Fruit fly (Drosophila melanogaster) whole organism, embryonic: ENCODE data around the gene CG45676.
A peak's percentile ranks its signal among the peaks of the same experiment; 100 is the strongest.

Experiments used
- B-H1 ChIP-seq: fragments of 200-800 bp; sonication (Bioruptor generic); IDR thresholded peaks from 3 replicates; pipeline ENCODE4 v1.3.6; 2022; ENCODE audit warnings: missing biosample characterization, missing genetic modification characterization
- B-H2 ChIP-seq: fragments of 200-800 bp; sonication (Bioruptor generic); optimal IDR thresholded peaks from 2 replicates; lab custom pipeline; 2018; ENCODE audit warnings: missing biosample characterization, mild to moderate bottlenecking, missing genetic modification characterization
- Blimp-1 ChIP-seq: fragments of 200-800 bp; sonication (Bioruptor generic); optimal IDR thresholded peaks from 3 replicates; lab custom pipeline; 2018; ENCODE audit warnings: missing biosample characterization, missing genetic modification characterization, mild to moderate bottlenecking, moderate library complexity, missing genetic modification reagents
- CG1024 ChIP-seq: fragments of 200-800 bp; sonication (Bioruptor generic); IDR thresholded peaks from 2 replicates; pipeline ENCODE4 v1.3.6; 2022; ENCODE audit warnings: missing biosample characterization, missing genetic modification characterization
- CG10959 ChIP-seq: fragments of 200-800 bp; sonication (Bioruptor generic); IDR thresholded peaks from 2 replicates; pipeline ENCODE4 v1.3.6; 2022; ENCODE audit warnings: missing biosample characterization, missing genetic modification characterization
- CG10979 ChIP-seq: fragments of 200-800 bp; sonication (Bioruptor generic); optimal IDR thresholded peaks from 2 replicates; lab custom pipeline; 2018; ENCODE audit warnings: missing biosample characterization, mild to moderate bottlenecking, missing genetic modification characterization, moderate library complexity
- CG14710 ChIP-seq: fragments of 200-800 bp; sonication (Bioruptor generic); optimal IDR thresholded peaks from 3 replicates; lab custom pipeline; 2019; ENCODE audit warnings: missing biosample characterization, mild to moderate bottlenecking, missing genetic modification characterization, moderate library complexity
- CG14860 ChIP-seq: fragments of 200-800 bp; sonication (Bioruptor generic); IDR thresholded peaks from 3 replicates; pipeline ENCODE4 v1.3.6; 2022; ENCODE audit warnings: missing biosample characterization, missing genetic modification characterization; ENCODE audit not compliant: partially characterized antibody
- CG15479 ChIP-seq: fragments of 200-800 bp; sonication (Bioruptor generic); optimal IDR thresholded peaks from 3 replicates; lab custom pipeline; 2019; ENCODE audit warnings: missing biosample characterization, mild to moderate bottlenecking, missing genetic modification characterization, moderate library complexity
- CG17328 ChIP-seq: fragments of 200-800 bp; sonication (Bioruptor generic); IDR thresholded peaks from 2 replicates; pipeline ENCODE4 v1.3.6; 2022; ENCODE audit warnings: missing biosample characterization, missing genetic modification characterization
- CG17385 ChIP-seq: fragments of 200-800 bp; sonication (Bioruptor generic); optimal IDR thresholded peaks from 3 replicates; lab custom pipeline; 2018; ENCODE audit warnings: missing biosample characterization, mild to moderate bottlenecking, missing genetic modification characterization
- CG17802 ChIP-seq: fragments of 200-800 bp; sonication (Bioruptor generic); optimal IDR thresholded peaks from 2 replicates; lab custom pipeline; 2018; ENCODE audit warnings: missing biosample characterization, mild to moderate bottlenecking, missing genetic modification characterization, moderate library complexity
- CG31365 ChIP-seq: fragments of 200-800 bp; sonication (Bioruptor generic); optimal IDR thresholded peaks from 2 replicates; lab custom pipeline; 2018; ENCODE audit warnings: missing biosample characterization, mild to moderate bottlenecking, missing genetic modification characterization
- CG3163 ChIP-seq: fragments of 200-800 bp; sonication (Bioruptor generic); optimal IDR thresholded peaks from 3 replicates; lab custom pipeline; 2016; ENCODE audit warnings: missing biosample characterization, missing genetic modification characterization
- CG32532 ChIP-seq: fragments of 200-800 bp; sonication (Bioruptor generic); IDR thresholded peaks from 2 replicates; pipeline ENCODE4 v1.3.6; 2022; ENCODE audit warnings: missing biosample characterization, missing genetic modification characterization
- CG4404 ChIP-seq: fragments of 200-800 bp; sonication (Bioruptor generic); IDR thresholded peaks from 2 replicates; pipeline ENCODE4 v1.3.6; 2022; ENCODE audit warnings: missing biosample characterization, missing genetic modification characterization
- CG4424 ChIP-seq: fragments of 200-800 bp; sonication (Bioruptor generic); optimal IDR thresholded peaks from 3 replicates; lab custom pipeline; 2016; ENCODE audit warnings: missing biosample characterization, missing genetic modification characterization
- CG6791 ChIP-seq: fragments of 200-800 bp; sonication (Bioruptor generic); IDR thresholded peaks from 3 replicates; pipeline ENCODE4 v1.3.6; 2022; ENCODE audit warnings: missing biosample characterization, missing genetic modification characterization; ENCODE audit not compliant: partially characterized antibody
- CG7987 ChIP-seq: fragments of 200-800 bp; sonication (Bioruptor generic); optimal IDR thresholded peaks from 2 replicates; lab custom pipeline; 2018; ENCODE audit warnings: missing biosample characterization, mild to moderate bottlenecking, missing genetic modification characterization, moderate library complexity
- CG9609 ChIP-seq: fragments of 200-800 bp; sonication (Bioruptor generic); optimal IDR thresholded peaks from 3 replicates; lab custom pipeline; 2016; ENCODE audit warnings: missing biosample characterization, missing genetic modification characterization
- CG9797 ChIP-seq: fragments of 200-800 bp; sonication (Bioruptor generic); optimal IDR thresholded peaks from 3 replicates; lab custom pipeline; 2018; ENCODE audit warnings: missing biosample characterization, mild to moderate bottlenecking, missing genetic modification characterization
- CG9876 ChIP-seq: fragments of 200-800 bp; sonication (Bioruptor generic); optimal IDR thresholded peaks from 2 replicates; lab custom pipeline; 2016; ENCODE audit warnings: missing biosample characterization, missing genetic modification characterization
- CG9932 ChIP-seq: fragments of 200-800 bp; sonication (Bioruptor generic); IDR thresholded peaks from 2 replicates; pipeline ENCODE4 v1.3.6; 2022; ENCODE audit warnings: missing biosample characterization, missing genetic modification characterization
- CHES-1-like ChIP-seq: fragments of 200-800 bp; sonication (Bioruptor generic); optimal IDR thresholded peaks from 2 replicates; lab custom pipeline; 2016; ENCODE audit warnings: missing biosample characterization, missing genetic modification characterization
- D19A ChIP-seq: fragments of 200-800 bp; optimal IDR thresholded peaks from 3 replicates; lab custom pipeline; 2019; ENCODE audit warnings: missing biosample characterization, mild to moderate bottlenecking, missing genetic modification characterization, moderate library complexity
- Dbx ChIP-seq: fragments of 200-800 bp; sonication (Bioruptor generic); IDR thresholded peaks from 3 replicates; pipeline ENCODE4 v1.3.6; 2022; ENCODE audit warnings: missing biosample characterization, missing genetic modification characterization
- Deaf1 ChIP-seq: fragments of 200-800 bp; optimal IDR thresholded peaks from 3 replicates; lab custom pipeline; 2019; ENCODE audit warnings: missing biosample characterization, mild to moderate bottlenecking, missing genetic modification characterization, moderate library complexity
- Dfd ChIP-seq, 2 experiments: fragments of >200 bp; optimal IDR thresholded peaks; 2 replicates each; lab custom pipeline; 2017; ENCODE audit warnings: missing biosample characterization in 2 of 2, missing genetic modification characterization in 2 of 2
- H15 ChIP-seq: fragments of 200-800 bp; sonication (Bioruptor generic); IDR thresholded peaks from 3 replicates; pipeline ENCODE4 v1.3.6; 2022; ENCODE audit warnings: missing biosample characterization, missing genetic modification characterization
- Hr39 ChIP-seq: fragments of >200 bp; optimal IDR thresholded peaks from 2 replicates; lab custom pipeline; 2017
- NK7.1 ChIP-seq: fragments of 200-800 bp; sonication (Bioruptor generic); optimal IDR thresholded peaks from 3 replicates; lab custom pipeline; 2016; ENCODE audit warnings: missing biosample characterization, missing genetic modification characterization
- Nf-YA ChIP-seq: fragments of 200-800 bp; sonication (Bioruptor generic); IDR thresholded peaks from 2 replicates; pipeline ENCODE4 v1.3.6; 2022; ENCODE audit warnings: missing biosample characterization, missing genetic modification characterization
- Nf-YB ChIP-seq: fragments of 200-800 bp; sonication (Bioruptor generic); optimal IDR thresholded peaks from 3 replicates; lab custom pipeline; 2019; ENCODE audit warnings: missing biosample characterization, mild to moderate bottlenecking, missing genetic modification characterization, moderate library complexity
- Poxn ChIP-seq: fragments of 200-800 bp; sonication (Bioruptor generic); IDR thresholded peaks from 2 replicates; pipeline ENCODE4 v1.3.6; 2022; ENCODE audit warnings: missing biosample characterization, missing genetic modification characterization
- Sin3A ChIP-seq: fragments of >200 bp; optimal IDR thresholded peaks from 2 replicates; lab custom pipeline; 2018
- Ssrp ChIP-seq: fragments of 200-800 bp; sonication (Bioruptor generic); optimal IDR thresholded peaks from 2 replicates; lab custom pipeline; 2018; ENCODE audit warnings: missing biosample characterization, mild to moderate bottlenecking, missing genetic modification characterization, moderate library complexity
- bab2 ChIP-seq: fragments of 200-800 bp; sonication (Bioruptor generic); optimal IDR thresholded peaks from 2 replicates; lab custom pipeline; 2016; ENCODE audit warnings: missing biosample characterization, missing genetic modification characterization
- da ChIP-seq: fragments of 200-800 bp; sonication (Bioruptor generic); optimal IDR thresholded peaks from 2 replicates; lab custom pipeline; 2016; ENCODE audit warnings: missing biosample characterization, missing genetic modification characterization
- fd3F ChIP-seq: fragments of 200-800 bp; sonication (Bioruptor generic); optimal IDR thresholded peaks from 2 replicates; lab custom pipeline; 2018; ENCODE audit warnings: missing biosample characterization, mild to moderate bottlenecking, missing genetic modification characterization, moderate library complexity
- fru ChIP-seq: fragments of >200 bp; optimal IDR thresholded peaks from 2 replicates; lab custom pipeline; 2017
- maf-S ChIP-seq: fragments of 200-800 bp; sonication (Bioruptor generic); optimal IDR thresholded peaks from 2 replicates; lab custom pipeline; 2016; ENCODE audit warnings: missing biosample characterization, missing genetic modification characterization
- pan ChIP-seq, 4 experiments: fragments of >200 bp in 3 of 4; fragments of 200-800 bp in 1 of 4; sonication (Bioruptor generic) in 1 of 4; optimal IDR thresholded peaks in 3 of 4; IDR thresholded peaks in 1 of 4; 2 replicates each; pipeline versions ENCODE4 v1.3.6 to Lab custom; 2017 to 2022; ENCODE audit warnings: missing biosample characterization in 2 of 4, missing genetic modification characterization in 2 of 4, mixed read lengths in 1 of 4
- pum ChIP-seq: fragments of 200-800 bp; sonication (Bioruptor generic); optimal IDR thresholded peaks from 2 replicates; lab custom pipeline; 2016; ENCODE audit warnings: missing biosample characterization, missing genetic modification characterization
- pzg ChIP-seq: fragments of 200-800 bp; sonication (Bioruptor generic); optimal IDR thresholded peaks from 3 replicates; lab custom pipeline; 2018; ENCODE audit warnings: missing biosample characterization, mild to moderate bottlenecking, missing genetic modification characterization, moderate library complexity
- sens ChIP-seq: fragments of 200-800 bp; sonication (Bioruptor generic); peaks from one replicate; lab custom pipeline; 2016; ENCODE audit warnings: missing biosample characterization, missing genetic modification characterization
- sens-2 ChIP-seq: fragments of 200-800 bp; sonication (Bioruptor generic); IDR thresholded peaks from 2 replicates; pipeline ENCODE4 v1.3.6; 2022; ENCODE audit warnings: missing biosample characterization, missing genetic modification characterization
- tll ChIP-seq, 2 experiments: fragments of 200-800 bp in 1 of 2; fragments of >200 bp in 1 of 2; sonication (Bioruptor generic) in 1 of 2; optimal IDR thresholded peaks; 2 replicates each; lab custom pipeline; 2017 to 2019; ENCODE audit warnings: missing biosample characterization in 2 of 2, missing genetic modification characterization in 2 of 2, mild to moderate bottlenecking in 1 of 2, moderate library complexity in 1 of 2
- unpg ChIP-seq: fragments of 200-800 bp; sonication (Bioruptor generic); optimal IDR thresholded peaks from 3 replicates; lab custom pipeline; 2018; ENCODE audit warnings: missing biosample characterization, mild to moderate bottlenecking, missing genetic modification characterization, moderate library complexity
- wek ChIP-seq: fragments of 200-800 bp; sonication (Bioruptor generic); optimal IDR thresholded peaks from 3 replicates; lab custom pipeline; 2018; ENCODE audit warnings: missing biosample characterization, mild to moderate bottlenecking, missing genetic modification characterization, moderate library complexity
- zen ChIP-seq: fragments of 200-800 bp; sonication (Bioruptor generic); optimal IDR thresholded peaks from 3 replicates; lab custom pipeline; 2018; ENCODE audit warnings: missing biosample characterization, mild to moderate bottlenecking, missing genetic modification characterization, moderate library complexity

The CG45676 gene

dm6 chr3R:11435537-11436234 lies 17.0 kb downstream of the CG45676 start, which contains the start of the genes Exd2 and CG5281:
Gene Exd2 (minus strand): TSS chr3R:11435703.
Gene CG5281 (plus strand): TSS chr3R:11435850.
- TF ChIP-seq Dfd (GFP tag; optimal IDR thresholded peaks at IDR 0.05; lab: Kevin White, UChicago) (no peak), CG7987 (GFP tag; lab: Kevin White, UChicago) (peak; percentile 20), CG9797 (GFP tag; lab: Kevin White, UChicago) (peak; percentile 36), CG3163 (GFP tag; lab: Kevin White, UChicago) (peak; percentile 25), Sin3A (lab: Kevin White, UChicago) (peak; percentile 86), sens (GFP tag; lab: Kevin White, UChicago) (peak; percentile 94), CG17802 (tag; lab: Kevin White, UChicago) (no peak), Deaf1 (peak; percentile 73), Nf-YB (GFP tag; lab: Kevin White, UChicago) (no peak), maf-S (GFP tag; lab: Kevin White, UChicago) (peak; percentile 5), CG14860 (GFP tag; lab: Robert Waterston, UW) (no peak), Ssrp (tag; lab: Kevin White, UChicago) (peak; percentile 32), da (GFP tag; lab: Kevin White, UChicago) (peak; percentile 29), D19A (tag; lab: Kevin White, UChicago) (no peak), unpg (GFP tag; lab: Kevin White, UChicago) (peak; percentile 65), Hr39 (lab: Kevin White, UChicago) (no peak), tll (GFP tag; optimal IDR thresholded peaks at IDR 0.05; lab: Kevin White, UChicago) (peak in 1 of 2 experiments; percentile 4), CG9932 (GFP tag; lab: Robert Waterston, UW) (peak; percentile 56), CG10959 (GFP tag; lab: Robert Waterston, UW) (no peak), CG14710 (tag; lab: Kevin White, UChicago) (peak; percentile 94), Blimp-1 (GFP tag; lab: Kevin White, UChicago) (no peak), CG10979 (tag; lab: Kevin White, UChicago) (peak; percentile 43), CG32532 (GFP tag; lab: Robert Waterston, UW) (no peak), bab2 (GFP tag; lab: Kevin White, UChicago) (peak; percentile 40), CG15479 (GFP tag; lab: Kevin White, UChicago) (no peak), CG4424 (GFP tag; lab: Kevin White, UChicago) (peak; percentile 43), wek (GFP tag; lab: Kevin White, UChicago) (peak; percentile 13), fd3F (peak; percentile 24), CHES-1-like (peak; percentile 45), B-H2 (GFP tag; lab: Kevin White, UChicago) (peak; percentile 44), pzg (GFP tag; lab: Kevin White, UChicago) (peak; percentile 61), CG9609 (GFP tag; lab: Kevin White, UChicago) (peak; percentile 37), Nf-YA (GFP tag; lab: Robert Waterston, UW) (0 out of 2 replicates have a peak, but pooled peaks have one; percentile 27), fru (lab: Kevin White, UChicago) (no peak), zen (tag; lab: Kevin White, UChicago) (peak; percentile 9), CG4404 (GFP tag; lab: Robert Waterston, UW) (no peak), CG9876 (GFP tag; lab: Kevin White, UChicago) (peak; percentile 21), sens-2 (GFP tag; lab: Robert Waterston, UW) (no peak), CG6791 (GFP tag; lab: Robert Waterston, UW) (no peak), CG17328 (0 out of 2 replicates have a peak, but pooled peaks have one; percentile 40), B-H1 (no peak), CG17385 (GFP tag; lab: Kevin White, UChicago) (peak; percentile 62), CG1024 (GFP tag; lab: Robert Waterston, UW) (no peak), NK7.1 (GFP tag; lab: Kevin White, UChicago) (peak; percentile 15), pan (optimal IDR thresholded peaks at IDR 0.05; lab: Kevin White, UChicago) (no peak), pan (GFP tag; optimal IDR thresholded peaks at IDR 0.05 in 1 of 2, IDR thresholded peaks at IDR 0.05 in 1 of 2) (no peak), CG31365 (tag; lab: Kevin White, UChicago) (no peak), pum (GFP tag; lab: Kevin White, UChicago) (peak; percentile 49), Poxn (GFP tag; lab: Robert Waterston, UW) (no peak), H15 (no peak), Dbx (GFP tag; lab: Robert Waterston, UW) (no peak)
